Fruit fly (Drosophila melanogaster) whole organism, embryonic: ENCODE data around the gene CG34179.

ENCODE experiments used
- BtbVII ChIP-seq: fragments of 200-800 bp; sonication (Bioruptor generic); optimal IDR thresholded peaks from 3 replicates; lab custom pipeline; 2017; ENCODE audit warnings: missing biosample characterization, mild to moderate bottlenecking, missing genetic modification characterization
- C15 ChIP-seq: fragments of 200-800 bp; sonication (Bioruptor generic); IDR thresholded peaks from 3 replicates; pipeline ENCODE4 v1.3.6; 2022; ENCODE audit warnings: missing biosample characterization, missing genetic modification characterization
- CG10431 ChIP-seq: fragments of 200-800 bp; sonication (Bioruptor generic); optimal IDR thresholded peaks from 3 replicates; lab custom pipeline; 2018; ENCODE audit warnings: missing biosample characterization, mild to moderate bottlenecking, missing genetic modification characterization
- CG11560 ChIP-seq: fragments of 200-800 bp; sonication (Bioruptor generic); IDR thresholded peaks from 3 replicates; pipeline ENCODE4 v1.3.6; 2022; ENCODE audit warnings: missing biosample characterization, missing genetic modification characterization
- CG1233 ChIP-seq: fragments of 200-800 bp; sonication (Bioruptor generic); optimal IDR thresholded peaks from 4 replicates; lab custom pipeline; 2018; ENCODE audit warnings: missing biosample characterization, mild to moderate bottlenecking, missing genetic modification characterization
- CG13894 ChIP-seq: fragments of 200-800 bp; sonication (Bioruptor generic); optimal IDR thresholded peaks from 3 replicates; lab custom pipeline; 2018; ENCODE audit warnings: missing biosample characterization, mild to moderate bottlenecking, missing genetic modification characterization, moderate library complexity
- CG15269 ChIP-seq: fragments of 200-800 bp; sonication (Bioruptor generic); optimal IDR thresholded peaks from 2 replicates; lab custom pipeline; 2018; ENCODE audit warnings: missing biosample characterization, mild to moderate bottlenecking, missing genetic modification characterization, moderate library complexity
- CG1529 ChIP-seq: fragments of 200-800 bp; sonication (Bioruptor generic); optimal IDR thresholded peaks from 3 replicates; lab custom pipeline; 2018; ENCODE audit warnings: missing biosample characterization, missing genetic modification characterization
- CG1602 ChIP-seq: fragments of 200-800 bp; sonication (Bioruptor generic); optimal IDR thresholded peaks from 3 replicates; lab custom pipeline; 2016; ENCODE audit warnings: missing biosample characterization, missing genetic modification characterization
- CG17912 ChIP-seq: fragments of 200-800 bp; sonication (Bioruptor generic); optimal IDR thresholded peaks from 2 replicates; lab custom pipeline; 2018; ENCODE audit warnings: missing biosample characterization, mild to moderate bottlenecking, missing genetic modification characterization
- CG18262 ChIP-seq: fragments of 200-800 bp; optimal IDR thresholded peaks from 3 replicates; lab custom pipeline; 2019; ENCODE audit warnings: missing biosample characterization, mild to moderate bottlenecking, missing genetic modification characterization, moderate library complexity
- CG3065 ChIP-seq: fragments of 200-800 bp; sonication (Bioruptor generic); optimal IDR thresholded peaks from 2 replicates; lab custom pipeline; 2016; ENCODE audit warnings: missing biosample characterization, missing genetic modification characterization
- CG31441 ChIP-seq: fragments of 200-800 bp; sonication (Bioruptor generic); IDR thresholded peaks from 2 replicates; pipeline ENCODE4 v1.3.6; 2022; ENCODE audit warnings: missing biosample characterization, missing genetic modification characterization
- CG34376 ChIP-seq: fragments of 200-800 bp; sonication (Bioruptor generic); optimal IDR thresholded peaks from 2 replicates; lab custom pipeline; 2018; ENCODE audit warnings: missing biosample characterization, mild to moderate bottlenecking, missing genetic modification characterization
- CG4282 ChIP-seq: fragments of 200-800 bp; sonication (Bioruptor generic); optimal IDR thresholded peaks from 2 replicates; lab custom pipeline; 2016; ENCODE audit warnings: missing biosample characterization, missing genetic modification characterization
- CG6175 ChIP-seq: fragments of 200-800 bp; sonication (Bioruptor generic); IDR thresholded peaks from 3 replicates; pipeline ENCODE4 v1.3.6; 2022; ENCODE audit warnings: missing biosample characterization, missing genetic modification characterization
- CG6689 ChIP-seq: fragments of 200-800 bp; sonication (Bioruptor generic); IDR thresholded peaks from 2 replicates; pipeline ENCODE4 v1.3.6; 2022; ENCODE audit warnings: missing biosample characterization, missing genetic modification characterization
- CG6765 ChIP-seq: fragments of 200-800 bp; sonication (Bioruptor generic); optimal IDR thresholded peaks from 3 replicates; lab custom pipeline; 2017; ENCODE audit warnings: missing biosample characterization, mild to moderate bottlenecking, missing genetic modification characterization
- CG8388 ChIP-seq: fragments of 200-800 bp; sonication (Bioruptor generic); optimal IDR thresholded peaks from 2 replicates; lab custom pipeline; 2019; ENCODE audit warnings: missing biosample characterization, mild to moderate bottlenecking, missing genetic modification characterization, moderate library complexity
- CoRest ChIP-seq: fragments of 200-800 bp; sonication (Bioruptor generic); optimal IDR thresholded peaks from 3 replicates; lab custom pipeline; 2018; ENCODE audit warnings: missing biosample characterization, mild to moderate bottlenecking, missing genetic modification characterization, moderate library complexity
- Ets97D ChIP-seq: fragments of 200-800 bp; sonication (Bioruptor generic); optimal IDR thresholded peaks from 3 replicates; lab custom pipeline; 2016; ENCODE audit warnings: missing biosample characterization, missing genetic modification characterization
- GATAe ChIP-seq: fragments of 200-800 bp; sonication (Bioruptor generic); conservative IDR thresholded peaks from 2 replicates; pipeline ENCODE4 v1.3.6; 2022; ENCODE audit warnings: missing biosample characterization, missing genetic modification characterization
- Mes4 ChIP-seq: fragments of 200-800 bp; sonication (Bioruptor generic); optimal IDR thresholded peaks from 2 replicates; lab custom pipeline; 2016; ENCODE audit warnings: missing biosample characterization, missing genetic modification characterization
- Mrtf ChIP-seq: fragments of 200-800 bp; sonication (Bioruptor generic); IDR thresholded peaks from 3 replicates; pipeline ENCODE4 v1.3.6; 2022; ENCODE audit warnings: missing biosample characterization, missing genetic modification characterization
- Oaz ChIP-seq: fragments of 200-800 bp; sonication (Bioruptor generic); IDR thresholded peaks from 2 replicates; pipeline ENCODE4 v1.3.6; 2022; ENCODE audit warnings: missing biosample characterization, missing genetic modification characterization
- Scr ChIP-seq: fragments of 200-800 bp; sonication (Bioruptor generic); IDR thresholded peaks from 2 replicates; pipeline ENCODE4 v1.3.6; 2022; ENCODE audit warnings: missing biosample characterization, missing genetic modification characterization; ENCODE audit not compliant: partially characterized antibody
- Six4 ChIP-seq: fragments of 200-800 bp; sonication (Bioruptor generic); optimal IDR thresholded peaks from 2 replicates; lab custom pipeline; 2016; ENCODE audit warnings: missing biosample characterization, missing genetic modification characterization
- Sry-δ ChIP-seq: fragments of 200-800 bp; sonication (Bioruptor generic); optimal IDR thresholded peaks from 2 replicates; lab custom pipeline; 2016; ENCODE audit warnings: missing biosample characterization, missing genetic modification characterization
- Taf1 ChIP-seq: fragments of 200-800 bp; sonication (Bioruptor generic); IDR thresholded peaks from 2 replicates; pipeline ENCODE4 v1.3.6; 2022; ENCODE audit warnings: missing biosample characterization, missing genetic modification characterization
- ci ChIP-seq: fragments of 200-800 bp; sonication (Bioruptor generic); IDR thresholded peaks from 3 replicates; pipeline ENCODE4 v1.3.6; 2022; ENCODE audit warnings: missing biosample characterization, missing genetic modification characterization
- crol ChIP-seq: fragments of 200-800 bp; sonication (Bioruptor generic); IDR thresholded peaks from 2 replicates; pipeline ENCODE4 v1.3.6; 2022; ENCODE audit warnings: missing biosample characterization, missing genetic modification characterization
- dan ChIP-seq: fragments of 200-800 bp; sonication (Bioruptor generic); IDR thresholded peaks from 2 replicates; pipeline ENCODE4 v1.3.6; 2022; ENCODE audit warnings: missing biosample characterization, missing genetic modification characterization
- dimm ChIP-seq: fragments of 200-800 bp; sonication (Bioruptor generic); IDR thresholded peaks from 2 replicates; pipeline ENCODE4 v1.3.6; 2022; ENCODE audit warnings: missing biosample characterization, missing genetic modification characterization
- eve ChIP-seq, 2 experiments: fragments of >200 bp; optimal IDR thresholded peaks; 2 replicates each; lab custom pipeline; 2017; ENCODE audit warnings: missing biosample characterization in 2 of 2, missing genetic modification characterization in 2 of 2
- exex ChIP-seq: fragments of 200-800 bp; sonication (Bioruptor generic); optimal IDR thresholded peaks from 4 replicates; lab custom pipeline; 2018; ENCODE audit warnings: missing biosample characterization, mild to moderate bottlenecking, missing genetic modification characterization, moderate library complexity
- gce ChIP-seq: fragments of 200-800 bp; sonication (Bioruptor generic); IDR thresholded peaks from 3 replicates; pipeline ENCODE4 v1.3.6; 2022; ENCODE audit warnings: missing biosample characterization, missing genetic modification characterization
- gsb ChIP-seq: fragments of 200-800 bp; sonication (Bioruptor generic); IDR thresholded peaks from 2 replicates; pipeline ENCODE4 v1.3.6; 2022; ENCODE audit warnings: missing biosample characterization, missing genetic modification characterization
- hth ChIP-seq: fragments of >200 bp; optimal IDR thresholded peaks from 2 replicates; lab custom pipeline; 2017; ENCODE audit warnings: inconsistent platforms
- lov ChIP-seq, 2 experiments: fragments of 200-800 bp in 1 of 2; fragments of >200 bp in 1 of 2; sonication (Bioruptor generic) in 1 of 2; IDR thresholded peaks in 1 of 2; optimal IDR thresholded peaks in 1 of 2; 2 replicates in 1 of 2; 3 replicates in 1 of 2; pipeline versions ENCODE4 v1.3.6 to Lab custom; 2017 to 2022; ENCODE audit warnings: missing biosample characterization in 1 of 2, missing genetic modification characterization in 1 of 2
- maf-S ChIP-seq: fragments of 200-800 bp; sonication (Bioruptor generic); optimal IDR thresholded peaks from 2 replicates; lab custom pipeline; 2016; ENCODE audit warnings: missing biosample characterization, missing genetic modification characterization
- mld ChIP-seq: fragments of 200-800 bp; sonication (Bioruptor generic); IDR thresholded peaks from 3 replicates; pipeline ENCODE4 v1.3.6; 2022; ENCODE audit warnings: missing biosample characterization, missing genetic modification characterization; ENCODE audit not compliant: partially characterized antibody
- nom ChIP-seq: fragments of 200-800 bp; sonication (Bioruptor generic); optimal IDR thresholded peaks from 2 replicates; lab custom pipeline; 2017; ENCODE audit warnings: missing biosample characterization, missing genetic modification characterization, mild to moderate bottlenecking, moderate library complexity, missing genetic modification reagents
- oc ChIP-seq: fragments of 200-800 bp; sonication (Bioruptor generic); optimal IDR thresholded peaks from 2 replicates; lab custom pipeline; 2018; ENCODE audit warnings: missing biosample characterization, mild to moderate bottlenecking, missing genetic modification characterization, moderate library complexity
- pb ChIP-seq: fragments of 200-800 bp; sonication (Bioruptor generic); optimal IDR thresholded peaks from 3 replicates; lab custom pipeline; 2016; ENCODE audit warnings: missing biosample characterization, missing genetic modification characterization
- repo ChIP-seq: fragments of 200-800 bp; sonication (Bioruptor generic); optimal IDR thresholded peaks from 2 replicates; lab custom pipeline; 2016; ENCODE audit warnings: missing biosample characterization, missing genetic modification characterization
- sens ChIP-seq: fragments of 200-800 bp; sonication (Bioruptor generic); peaks from one replicate; lab custom pipeline; 2016; ENCODE audit warnings: missing biosample characterization, missing genetic modification characterization
- sqz ChIP-seq: fragments of 200-800 bp; sonication (Bioruptor generic); optimal IDR thresholded peaks from 3 replicates; lab custom pipeline; 2018; ENCODE audit warnings: missing biosample characterization, mild to moderate bottlenecking, missing genetic modification characterization
- ssp ChIP-seq: fragments of 200-800 bp; sonication (Bioruptor generic); IDR thresholded peaks from 2 replicates; pipeline ENCODE4 v1.3.6; 2022; ENCODE audit warnings: missing biosample characterization, missing genetic modification characterization
- yki ChIP-seq: fragments of >200 bp; optimal IDR thresholded peaks from 3 replicates; lab custom pipeline; 2018
- zfh2 ChIP-seq: fragments of 200-800 bp; sonication (Bioruptor generic); optimal IDR thresholded peaks from 2 replicates; lab custom pipeline; 2016; ENCODE audit warnings: missing biosample characterization, missing genetic modification characterization

CG34179 gene

DNA sequence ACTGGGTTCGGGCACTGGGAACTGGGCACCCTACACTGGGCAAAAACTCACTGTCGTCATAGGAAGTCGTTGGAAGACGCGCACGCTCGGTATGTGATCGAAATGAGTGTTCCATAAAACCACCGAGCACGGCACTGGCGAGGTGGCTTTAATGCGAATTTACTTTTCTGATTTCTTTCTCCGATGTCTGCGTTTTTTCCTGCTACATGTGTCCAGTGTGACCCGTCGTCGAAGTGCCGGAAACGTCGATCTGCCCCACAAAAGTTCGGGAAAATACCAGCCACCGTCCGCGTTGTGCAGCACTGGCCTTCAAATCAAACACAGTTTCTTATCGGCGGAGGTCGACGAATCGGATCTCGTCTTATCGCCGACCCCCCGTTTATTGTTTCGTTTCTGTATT is 49.3 kb downstream of the CG34179 start, which contains the start of gene Kdm5 (continued):
- TF ChIP-seq mld (GFP tag; lab: Robert Waterston, UW) (no peak), exex (tag; lab: Kevin White, UChicago) (peak; percentile 37), GATAe (GFP tag; lab: Robert Waterston, UW) (peak; percentile 92), CG13894 (tag; lab: Kevin White, UChicago) (no peak), CoRest (tag; lab: Kevin White, UChicago) (no peak), CG34376 (peak; percentile 19), CG18262 (tag; lab: Kevin White, UChicago) (peak; percentile 8), CG6689 (GFP tag; lab: Robert Waterston, UW) (0 out of 2 replicates have a peak, but pooled peaks have one; percentile 14), Mes4 (peak; percentile 14), yki (lab: Kevin White, UChicago) (no peak), Six4 (GFP tag; lab: Kevin White, UChicago) (no peak), CG31441 (GFP tag; lab: Robert Waterston, UW) (no peak), Scr (GFP tag; lab: Robert Waterston, UW) (peak; percentile 34), CG8388 (GFP tag; lab: Kevin White, UChicago) (no peak), BtbVII (no peak), Oaz (no peak), gsb (GFP tag; lab: Robert Waterston, UW) (no peak), Sry-δ (peak; percentile 37), CG1602 (GFP tag; lab: Kevin White, UChicago) (no peak), eve (GFP tag; optimal IDR thresholded peaks at IDR 0.05; lab: Kevin White, UChicago) (no peak), C15 (GFP tag; lab: Robert Waterston, UW) (no peak), CG11560 (tag; lab: Robert Waterston, UW) (no peak), dimm (GFP tag; lab: Robert Waterston, UW) (no peak), Taf1 (GFP tag; lab: Robert Waterston, UW) (no peak), zfh2 (GFP tag; lab: Kevin White, UChicago) (peak; percentile 64), lov (optimal IDR thresholded peaks at IDR 0.05; lab: Kevin White, UChicago) (no peak), lov (GFP tag; IDR thresholded peaks at IDR 0.05; lab: Robert Waterston, UW) (no peak), CG15269 (no peak)

DNA sequence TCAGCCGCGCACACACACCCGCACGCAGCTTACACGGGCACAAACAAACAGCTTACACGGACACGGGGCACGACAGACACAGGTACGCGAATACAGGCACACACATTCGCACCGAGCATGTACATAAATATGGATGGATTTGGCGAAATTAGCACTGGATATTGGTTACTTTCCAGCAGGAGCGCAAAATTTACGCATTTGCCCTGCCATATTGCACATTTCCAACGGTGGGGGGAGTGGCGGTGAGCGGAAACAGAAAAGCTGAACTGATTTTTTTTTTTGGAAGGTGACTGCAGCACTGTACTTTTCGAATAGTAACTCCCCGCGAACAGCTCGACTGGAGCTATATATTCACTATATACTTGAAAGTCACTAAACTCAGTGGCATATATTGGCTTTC is 50.1 kb downstream of the CG34179 start:
- TF ChIP-seq sqz (GFP tag; lab: Kevin White, UChicago) = peak; percentile 0
- TF ChIP-seq CG17912 (GFP tag; lab: Kevin White, UChicago) = no peak
- no peak for TF ChIP-seq ci (GFP tag; lab: Robert Waterston, UW)
- peak; percentile 58 for TF ChIP-seq crol (GFP tag; lab: Robert Waterston, UW)
- TF ChIP-seq sens = peak; percentile 63

DNA sequence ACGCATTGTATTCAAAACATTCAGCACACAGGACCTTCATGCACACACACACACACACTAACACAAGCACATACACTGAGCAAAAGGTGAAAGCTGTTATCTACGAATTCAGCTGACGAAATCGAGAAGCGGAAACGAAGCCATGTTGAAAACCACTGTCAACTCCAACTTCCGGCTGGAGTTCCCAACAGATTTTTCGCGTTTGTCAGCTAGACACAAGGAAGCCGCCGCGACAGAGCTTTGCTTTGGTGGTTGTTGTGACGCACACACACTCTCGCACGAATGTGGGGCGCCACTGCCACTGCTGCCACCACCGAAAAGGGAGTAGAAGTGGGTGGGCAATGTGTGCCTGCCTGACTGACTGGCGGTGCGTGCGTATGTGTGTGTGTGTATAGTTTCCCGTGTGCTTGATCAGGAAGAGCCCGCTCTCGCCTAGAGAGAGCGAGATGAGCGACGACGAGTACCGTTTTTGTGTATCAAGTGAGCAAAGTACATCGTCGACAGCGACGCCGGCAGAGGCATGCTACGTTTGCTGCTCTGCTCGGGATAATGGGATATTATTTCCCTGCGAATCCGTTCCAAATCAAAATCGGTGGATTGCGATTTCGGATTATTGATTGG is 50.8 kb downstream of the CG34179 start:
- TF ChIP-seq Mrtf (GFP tag; lab: Robert Waterston, UW) (no peak), sens (peak; percentile 81), dan (GFP tag; lab: Robert Waterston, UW) (no peak), ssp (GFP tag; lab: Robert Waterston, UW) (no peak), crol (GFP tag; lab: Robert Waterston, UW) (no peak), CG6175 (GFP tag; lab: Robert Waterston, UW) (0 out of 3 replicates have a peak, but pooled peaks have one; percentile 37), CG4282 (GFP tag; lab: Kevin White, UChicago) (no peak), ci (GFP tag; lab: Robert Waterston, UW) (peak; percentile 77; the same call in 2 of the 3 replicates), maf-S (GFP tag; lab: Kevin White, UChicago) (no peak), CG3065 (no peak), gce (peak; percentile 37; the same call in 1 of the 3 replicates), nom (GFP tag; lab: Kevin White, UChicago) (peak; percentile 79), pb (GFP tag; lab: Kevin White, UChicago) (peak; percentile 46), CG1233 (peak; percentile 73), CG1529 (GFP tag; lab: Kevin White, UChicago) (peak; percentile 40), CG10431 (GFP tag; lab: Kevin White, UChicago) (peak; percentile 80), hth (no peak), oc (tag; lab: Kevin White, UChicago) (peak; percentile 18), CG6765 (GFP tag; lab: Kevin White, UChicago) (peak; percentile 82), Ets97D (GFP tag; lab: Kevin White, UChicago) (peak; percentile 97), repo (no peak)
